Worm (Caenorhabditis elegans) whole organism, late embryonic: ENCODE results near the gene nstp-9.
A peak's percentile ranks its signal among the peaks of the same experiment; 100 is the strongest.

Source experiments
- C38D4.7 ChIP-seq: fragments of 200-800 bp; sonication (Bioruptor generic); optimal IDR thresholded peaks from 2 replicates; lab custom pipeline; 2018; ENCODE audit warnings: mild to moderate bottlenecking, missing genetic modification characterization, moderate library complexity, missing compliant biosample characterization
- F13H6.1 ChIP-seq: sonication (generic microtip); optimal IDR thresholded peaks from 2 replicates; lab custom pipeline; 2016; ENCODE audit warnings: missing genetic modification characterization, missing compliant biosample characterization
- K02D7.2 ChIP-seq: sonication (generic microtip); optimal IDR thresholded peaks from 2 replicates; lab custom pipeline; 2017; ENCODE audit warnings: mild to moderate bottlenecking, missing genetic modification characterization, missing compliant biosample characterization
- Y22D7AL.16 ChIP-seq: sonication (generic microtip); optimal IDR thresholded peaks from 2 replicates; lab custom pipeline; 2016; ENCODE audit warnings: missing genetic modification characterization, missing compliant biosample characterization
- ahr-1 ChIP-seq: sonication (generic microtip); optimal IDR thresholded peaks from 2 replicates; lab custom pipeline; 2016; ENCODE audit warnings: missing genetic modification characterization, missing compliant biosample characterization
- ceh-22 ChIP-seq: sonication (generic microtip); optimal IDR thresholded peaks from 2 replicates; lab custom pipeline; 2017; ENCODE audit warnings: missing biosample characterization, missing genetic modification characterization
- ceh-30 ChIP-seq: fragments of 150-350 bp; optimal IDR thresholded peaks from 2 replicates; lab custom pipeline; 2014; ENCODE audit warnings: missing biosample characterization, missing genetic modification characterization
- ceh-31 ChIP-seq: sonication (generic microtip); optimal IDR thresholded peaks from 2 replicates; lab custom pipeline; 2016; ENCODE audit warnings: missing genetic modification characterization, missing compliant biosample characterization
- ceh-34 ChIP-seq: sonication (generic microtip); optimal IDR thresholded peaks from 2 replicates; lab custom pipeline; 2016; ENCODE audit warnings: mild to moderate bottlenecking, missing genetic modification characterization, missing compliant biosample characterization
- ceh-48 ChIP-seq: sonication (generic microtip); optimal IDR thresholded peaks from 2 replicates; lab custom pipeline; 2016; ENCODE audit warnings: missing genetic modification characterization, inconsistent platforms, missing compliant biosample characterization
- ceh-6 ChIP-seq: fragments of 200-800 bp; sonication (Bioruptor generic); optimal IDR thresholded peaks from 2 replicates; lab custom pipeline; 2018; ENCODE audit warnings: mild to moderate bottlenecking, missing genetic modification characterization, missing compliant biosample characterization
- elt-4 ChIP-seq: sonication (generic microtip); optimal IDR thresholded peaks from 2 replicates; lab custom pipeline; 2016; ENCODE audit warnings: missing genetic modification characterization, missing compliant biosample characterization
- ets-4 ChIP-seq: sonication (generic microtip); optimal IDR thresholded peaks from 2 replicates; lab custom pipeline; 2016; ENCODE audit warnings: missing genetic modification characterization, missing compliant biosample characterization
- fkh-10 ChIP-seq: fragments of 150-350 bp; optimal IDR thresholded peaks from 2 replicates; lab custom pipeline; 2014; ENCODE audit warnings: missing biosample characterization, missing genetic modification reagents, missing genetic modification characterization
- hlh-13 ChIP-seq: fragments of 200-800 bp; sonication (Bioruptor generic); optimal IDR thresholded peaks from 2 replicates; lab custom pipeline; 2018; ENCODE audit warnings: mild to moderate bottlenecking, missing genetic modification characterization, missing compliant biosample characterization
- hlh-15 ChIP-seq: sonication (generic microtip); optimal IDR thresholded peaks from 2 replicates; lab custom pipeline; 2016; ENCODE audit warnings: missing genetic modification characterization, missing compliant biosample characterization
- madf-2 ChIP-seq: sonication (generic microtip); optimal IDR thresholded peaks from 2 replicates; lab custom pipeline; 2017; ENCODE audit warnings: missing genetic modification characterization, missing compliant biosample characterization
- npax-4 ChIP-seq: sonication (generic microtip); optimal IDR thresholded peaks from 2 replicates; lab custom pipeline; 2016; ENCODE audit warnings: missing genetic modification characterization, missing compliant biosample characterization
- pax-1 ChIP-seq: fragments of 150-350 bp; optimal IDR thresholded peaks from 2 replicates; lab custom pipeline; 2014; ENCODE audit warnings: missing biosample characterization, missing genetic modification characterization
- pha-2 ChIP-seq: sonication (generic microtip); optimal IDR thresholded peaks from 2 replicates; lab custom pipeline; 2017; ENCODE audit warnings: mild to moderate bottlenecking, missing genetic modification characterization, missing compliant biosample characterization
- pha-4 ChIP-seq: fragments of 150-350 bp; optimal IDR thresholded peaks from 2 replicates; lab custom pipeline; 2018; ENCODE audit warnings: missing biosample characterization, missing genetic modification reagents, missing genetic modification characterization
- ref-2 ChIP-seq: sonication (generic microtip); optimal IDR thresholded peaks from 2 replicates; lab custom pipeline; 2016; ENCODE audit warnings: missing genetic modification characterization, missing compliant biosample characterization
- sdc-2 ChIP-seq: sonication (generic microtip); optimal IDR thresholded peaks from 2 replicates; lab custom pipeline; 2016; ENCODE audit warnings: missing genotype, missing genetic modification characterization, missing compliant biosample characterization
- tbx-2 ChIP-seq: sonication (generic microtip); optimal IDR thresholded peaks from 2 replicates; lab custom pipeline; 2016; ENCODE audit warnings: missing genetic modification characterization, missing compliant biosample characterization
- tbx-7 ChIP-seq: sonication (generic microtip); optimal IDR thresholded peaks from 2 replicates; lab custom pipeline; 2016; ENCODE audit warnings: missing genotype, missing genetic modification characterization, missing compliant biosample characterization
- unc-42 ChIP-seq: sonication (generic microtip); optimal IDR thresholded peaks from 2 replicates; lab custom pipeline; 2016; ENCODE audit warnings: missing genotype, missing genetic modification characterization, missing compliant biosample characterization
- unc-55 ChIP-seq: sonication (generic microtip); optimal IDR thresholded peaks from 2 replicates; lab custom pipeline; 2017; ENCODE audit warnings: missing biosample characterization, missing genetic modification reagents, missing genetic modification characterization
- zip-5 ChIP-seq: sonication (generic microtip); optimal IDR thresholded peaks from 2 replicates; lab custom pipeline; 2016; ENCODE audit warnings: missing genetic modification characterization, missing compliant biosample characterization

Gene nstp-9

ce11 chrX:10948852-10949251, 29.3 kb upstream of the nstp-9 start, which contains the start of gene T21B6.3 (continued):
- TF ChIP-seq pha-2 (tag; lab: Kevin White, UChicago), result no peak
- TF ChIP-seq, all 69 proteins: peak for 0

ce11 chrX:10941255-10941654, 21.7 kb upstream of the nstp-9 start, which contains the start of gene pho-7:
Gene pho-7, minus strand, starts transcription at chrX:10941355.
- TF ChIP-seq Y22D7AL.16, result no peak

DNA sequence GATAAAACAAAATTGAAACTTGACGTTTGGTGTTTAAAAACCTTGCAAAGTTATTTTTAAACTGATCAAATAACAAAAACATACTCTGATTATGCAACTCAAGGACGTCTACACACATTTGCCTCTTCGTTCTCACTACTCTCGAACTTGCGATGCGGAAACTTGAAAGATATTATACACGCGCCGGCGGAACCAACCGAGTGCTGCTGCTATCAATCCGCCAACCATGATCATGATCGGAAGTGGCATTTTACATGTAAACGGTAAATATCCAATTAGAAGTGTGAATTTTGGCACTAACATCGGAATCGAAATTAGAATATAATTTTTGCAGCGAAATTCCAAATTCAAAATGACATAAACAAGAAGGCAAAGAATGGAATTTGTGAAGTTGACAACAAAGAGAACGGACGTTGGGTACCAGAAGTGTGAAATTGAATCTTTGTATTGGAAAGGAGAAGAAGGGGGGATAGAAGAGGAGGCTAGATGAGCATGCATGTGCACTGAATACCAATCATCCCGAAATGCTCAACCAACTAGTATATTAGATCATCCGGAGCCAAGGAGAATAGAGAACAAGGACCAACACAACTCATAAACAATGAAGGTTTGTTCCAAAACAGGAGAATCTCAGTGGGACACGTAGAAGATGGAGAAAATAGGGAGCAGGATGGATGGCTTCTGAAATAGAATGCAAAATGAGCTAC, 13.9 kb upstream of the nstp-9 start:
- TF ChIP-seq ceh-31 (tag; lab: Kevin White, UChicago) (peak; percentile 36), ets-4 (tag; lab: Kevin White, UChicago) (no peak), unc-42 (tag; lab: Kevin White, UChicago) (peak; percentile 64)
- TF ChIP-seq, all 69 proteins: peak for 2

- TF ChIP-seq unc-55 (GFP tag; lab: Kevin White, UChicago) (peak; percentile 17), ceh-6 (GFP tag; lab: Kevin White, UChicago) (no peak), ceh-31 (tag; lab: Kevin White, UChicago) (no peak)
Measured at ce11 chrX:10932087-10932486, 12.6 kb upstream of the nstp-9 start.

DNA sequence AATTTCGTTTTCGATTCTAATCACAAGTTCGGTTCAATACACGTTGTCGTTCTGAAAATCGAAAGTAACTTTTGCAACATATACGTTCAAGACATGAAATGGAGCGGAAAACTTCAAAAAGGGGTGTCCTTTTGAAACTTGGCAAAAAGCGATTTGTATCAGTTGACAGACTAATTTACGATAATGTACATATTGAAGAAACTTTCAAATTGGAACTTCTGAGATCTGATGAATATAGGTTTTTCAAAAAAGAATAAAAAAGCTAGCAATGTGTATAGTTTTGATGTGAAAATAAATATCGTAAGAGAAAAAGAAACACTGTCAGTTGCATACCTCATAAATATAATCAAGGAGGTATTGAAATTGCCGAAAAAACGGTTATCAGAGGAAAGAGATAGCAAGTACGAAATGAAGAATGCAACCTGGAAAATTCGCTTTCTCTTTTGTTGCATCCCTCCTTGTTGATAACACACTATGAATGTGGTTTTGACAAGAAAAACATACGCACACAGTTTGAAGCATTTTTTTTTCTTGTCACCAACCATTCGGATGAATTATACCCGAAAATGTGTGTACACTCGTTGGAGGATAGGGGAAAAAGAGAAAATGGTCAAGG, 9.5 kb upstream of the nstp-9 start, which contains the start of gene dgn-1:
Gene dgn-1, minus strand, starts transcription at position 51 of the 616 bp plus-strand sequence.
- no peak for TF ChIP-seq K02D7.2
- no peak for TF ChIP-seq pax-1 (tag; lab: Kevin White, UChicago)
- no peak for TF ChIP-seq ceh-22 (tag; lab: Kevin White, UChicago)
- TF ChIP-seq Y22D7AL.16, result no peak
- TF ChIP-seq C38D4.7 (GFP tag; lab: Kevin White, UChicago), result no peak
- TF ChIP-seq pha-4 (tag; lab: Kevin White, UChicago), result no peak
- TF ChIP-seq ceh-34, result no peak
- no peak for TF ChIP-seq ceh-30 (tag; lab: Kevin White, UChicago)
- TF ChIP-seq npax-4 (tag; lab: Kevin White, UChicago), result no peak
- TF ChIP-seq F13H6.1 (tag; lab: Kevin White, UChicago), result no peak
- TF ChIP-seq ref-2, result no peak
- TF ChIP-seq sdc-2, result no peak

- TF ChIP-seq Y22D7AL.16 (no peak), ahr-1 (tag; lab: Kevin White, UChicago) (no peak), hlh-13 (no peak), tbx-7 (tag; lab: Kevin White, UChicago) (no peak), K02D7.2 (no peak), npax-4 (tag; lab: Kevin White, UChicago) (no peak), madf-2 (tag; lab: Kevin White, UChicago) (no peak), sdc-2 (peak; percentile 14), tbx-2 (tag; lab: Kevin White, UChicago) (peak; percentile 48), ceh-48 (tag; lab: Kevin White, UChicago) (no peak), zip-5 (tag; lab: Kevin White, UChicago) (no peak)
Measured at ce11 chrX:10927136-10927535, 7.6 kb upstream of the nstp-9 start.

DNA sequence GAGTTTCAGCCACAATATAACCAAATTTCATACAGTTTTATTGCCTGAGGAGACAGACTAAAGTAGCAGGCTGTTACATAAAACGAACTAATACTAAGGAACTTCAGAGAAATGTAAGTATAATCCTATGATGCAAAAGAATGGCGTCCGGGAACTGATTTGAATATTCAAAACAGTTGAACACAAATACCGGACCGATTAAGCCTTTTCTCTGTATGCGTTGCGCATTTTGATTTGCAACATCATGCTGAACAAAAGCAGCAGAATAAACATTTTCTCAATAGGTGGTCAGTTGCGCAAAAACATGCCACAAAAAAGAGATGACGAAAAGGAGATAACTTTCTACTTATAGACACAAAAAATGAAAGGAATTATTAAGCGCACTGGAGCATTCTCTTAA, 4.5 kb upstream of the nstp-9 start:
- no peak for TF ChIP-seq fkh-10 (GFP tag; lab: Kevin White, UChicago)
- no peak for TF ChIP-seq hlh-15
- TF ChIP-seq elt-4 (tag; lab: Kevin White, UChicago), result no peak
- no peak for TF ChIP-seq unc-55 (GFP tag; lab: Kevin White, UChicago)
- TF ChIP-seq, all 69 proteins: peak for 0
